Fruit fly (Drosophila melanogaster): ENCODE data around the gene Ptp61F.
A peak's percentile ranks its signal among the peaks of the same experiment; 100 is the strongest.

Gene Ptp61F

dm6 chr3L:1442906-1443305 lies 32.2 kb downstream of the Ptp61F start (continued):
- TF ChIP-seq CG32767 (GFP tag; IDR thresholded peaks at IDR 0.05) (peak; percentile 75), CG13296 (GFP tag; optimal IDR thresholded peaks at IDR 0.05) (no peak), pho (GFP tag; optimal IDR thresholded peaks at IDR 0.05) (no peak), mam (GFP tag; optimal IDR thresholded peaks at IDR 0.05) (peak; percentile 54), CG15011 (GFP tag; optimal IDR thresholded peaks at IDR 0.05) (peak; percentile 52), kay (GFP tag; optimal IDR thresholded peaks at IDR 0.05) (peak; percentile 61), CG17186 (GFP tag; optimal IDR thresholded peaks at IDR 0.05) (peak; percentile 7), CG11696 (GFP tag; IDR thresholded peaks at IDR 0.05) (peak; percentile 69), Dfd (GFP tag; optimal IDR thresholded peaks at IDR 0.05) (no peak), CG14014 (GFP tag; IDR thresholded peaks at IDR 0.05) (0 out of 2 replicates have a peak, but pooled peaks have one; percentile 51), H15 (GFP tag; IDR thresholded peaks at IDR 0.05) (peak; percentile 92), CG12769 (tag; optimal IDR thresholded peaks at IDR 0.05) (peak; percentile 7), Fer3 (tag; optimal IDR thresholded peaks at IDR 0.05) (peak; percentile 56), fd64A (GFP tag; optimal IDR thresholded peaks at IDR 0.05) (peak; percentile 76), CG17359 (tag; optimal IDR thresholded peaks at IDR 0.05) (peak; percentile 82), dmrt99B (tag; optimal IDR thresholded peaks at IDR 0.05) (peak; percentile 81), chinmo (GFP tag; IDR thresholded peaks at IDR 0.05; ENCODE audit: partially characterized antibody) (no peak), dm (GFP tag; optimal IDR thresholded peaks at IDR 0.05) (peak; percentile 55), br (optimal IDR thresholded peaks at IDR 0.05) (no peak), CG2875 (GFP tag; optimal IDR thresholded peaks at IDR 0.05) (peak; percentile 78), E2f2 (GFP tag; IDR thresholded peaks at IDR 0.05) (peak; percentile 58), HLHmδ (GFP tag; optimal IDR thresholded peaks at IDR 0.05) (no peak), Hey (tag; optimal IDR thresholded peaks at IDR 0.05) (no peak), aop (GFP tag; IDR thresholded peaks at IDR 0.05) (peak; percentile 46; the same call in 1 of the 2 replicates), Oli (tag; optimal IDR thresholded peaks at IDR 0.05) (peak; percentile 86), lov (optimal IDR thresholded peaks at IDR 0.05) (no peak), lov (GFP tag; IDR thresholded peaks at IDR 0.05) (peak; percentile 95), Taf1 (GFP tag; IDR thresholded peaks at IDR 0.05) (no peak), CG7745 (tag; optimal IDR thresholded peaks at IDR 0.05) (peak; percentile 84), yki (optimal IDR thresholded peaks at IDR 0.05) (no peak), CG17829 (tag; optimal IDR thresholded peaks at IDR 0.05) (peak; percentile 95), CG33557 (GFP tag; optimal IDR thresholded peaks at IDR 0.05) (peak; percentile 97), btn (GFP tag; optimal IDR thresholded peaks at IDR 0.05) (peak; percentile 49), CG6272 (GFP tag; IDR thresholded peaks at IDR 0.05) (peak; percentile 84), dpn (GFP tag; optimal IDR thresholded peaks at IDR 0.05) (peak; percentile 64 to 81), Nf-YC (tag; optimal IDR thresholded peaks at IDR 0.05) (no peak), ind (GFP tag; optimal IDR thresholded peaks at IDR 0.05) (peak; percentile 60), CG32772 (GFP tag; IDR thresholded peaks at IDR 0.05) (peak; percentile 90), CG14667 (GFP tag; IDR thresholded peaks at IDR 0.05) (peak; percentile 87), CG4617 (GFP tag; optimal IDR thresholded peaks at IDR 0.05; ENCODE audit: borderline replicate concordance) (peak; percentile 46), ase (GFP tag; IDR thresholded peaks at IDR 0.05) (peak; percentile 74; the same call in 2 of the 3 replicates), HHEX (GFP tag; optimal IDR thresholded peaks at IDR 0.05) (peak; percentile 64), repo (GFP tag; optimal IDR thresholded peaks at IDR 0.05) (peak; percentile 50), Fer1 (GFP tag; optimal IDR thresholded peaks at IDR 0.05) (no peak), MBD-R2 (GFP tag; IDR thresholded peaks at IDR 0.05) (0 out of 2 replicates have a peak, but pooled peaks have one; percentile 18), ttk (GFP tag; IDR thresholded peaks at IDR 0.05) (peak; percentile 76), Stat92E (GFP tag; optimal IDR thresholded peaks at IDR 0.05) (peak in 1 of 3 experiments; percentile 91), CG10565 (GFP tag; optimal IDR thresholded peaks at IDR 0.05) (peak; percentile 19), CG17802 (tag; optimal IDR thresholded peaks at IDR 0.05) (peak; percentile 65), Neu2 (GFP tag; optimal IDR thresholded peaks at IDR 0.05; ENCODE audit: borderline replicate concordance) (no peak), sens (GFP tag) (peak; percentile 99), HLH4C (GFP tag; IDR thresholded peaks at IDR 0.05; ENCODE audit: partially characterized antibody) (no peak)

Measured in whole organism, embryonic.